Fruit fly (Drosophila melanogaster) whole organism, embryonic: ENCODE measurements around the gene CG15865.

Experiments
- Abd-B ChIP-seq: fragments of 200-800 bp; sonication (Bioruptor generic); optimal IDR thresholded peaks from 2 replicates; lab custom pipeline; 2018; ENCODE audit warnings: missing biosample characterization, mild to moderate bottlenecking, missing genetic modification characterization, moderate library complexity
- Antp ChIP-seq: fragments of 200-800 bp; sonication (Bioruptor generic); optimal IDR thresholded peaks from 3 replicates; lab custom pipeline; 2016; ENCODE audit warnings: missing biosample characterization, missing genetic modification characterization
- Atf-2 ChIP-seq: fragments of 200-800 bp; sonication (Bioruptor generic); optimal IDR thresholded peaks from 2 replicates; lab custom pipeline; 2016; ENCODE audit warnings: missing biosample characterization, missing genetic modification characterization
- Atf6 ChIP-seq: fragments of 200-800 bp; sonication (Bioruptor generic); IDR thresholded peaks from 2 replicates; pipeline ENCODE4 v1.3.6; 2022; ENCODE audit warnings: missing biosample characterization, missing genetic modification characterization
- Awh ChIP-seq: fragments of 200-800 bp; sonication (Bioruptor generic); IDR thresholded peaks from 2 replicates; pipeline ENCODE4, ENCODE4 v1.3.6; 2022; ENCODE audit warnings: missing biosample characterization, missing genetic modification characterization
- BEAF-32 ChIP-seq: fragments of 200-800 bp; sonication (Bioruptor generic); optimal IDR thresholded peaks from 3 replicates; lab custom pipeline; 2017; ENCODE audit warnings: missing biosample characterization, missing genetic modification characterization, mild to moderate bottlenecking, moderate library complexity, missing genetic modification reagents
- CG10431 ChIP-seq: fragments of 200-800 bp; sonication (Bioruptor generic); optimal IDR thresholded peaks from 3 replicates; lab custom pipeline; 2018; ENCODE audit warnings: missing biosample characterization, mild to moderate bottlenecking, missing genetic modification characterization
- CG10654 ChIP-seq: fragments of 200-800 bp; sonication (Bioruptor generic); optimal IDR thresholded peaks from 2 replicates; lab custom pipeline; 2016; ENCODE audit warnings: missing biosample characterization, missing genetic modification characterization
- CG10959 ChIP-seq: fragments of 200-800 bp; sonication (Bioruptor generic); IDR thresholded peaks from 2 replicates; pipeline ENCODE4 v1.3.6; 2022; ENCODE audit warnings: missing biosample characterization, missing genetic modification characterization
- CG11560 ChIP-seq: fragments of 200-800 bp; sonication (Bioruptor generic); IDR thresholded peaks from 3 replicates; pipeline ENCODE4 v1.3.6; 2022; ENCODE audit warnings: missing biosample characterization, missing genetic modification characterization
- CG11695 ChIP-seq: fragments of 200-800 bp; sonication (Bioruptor generic); IDR thresholded peaks from 3 replicates; pipeline ENCODE4 v1.3.6; 2022; ENCODE audit warnings: missing biosample characterization, missing genetic modification characterization
- CG13296 ChIP-seq: fragments of 200-800 bp; sonication (Bioruptor generic); optimal IDR thresholded peaks from 3 replicates; lab custom pipeline; 2018; ENCODE audit warnings: missing biosample characterization, mild to moderate bottlenecking, missing genetic modification characterization
- CG13424 ChIP-seq: fragments of 200-800 bp; sonication (Bioruptor generic); optimal IDR thresholded peaks from 2 replicates; lab custom pipeline; 2019; ENCODE audit warnings: missing biosample characterization, mild to moderate bottlenecking, missing genetic modification characterization, moderate library complexity
- CG14710 ChIP-seq: fragments of 200-800 bp; sonication (Bioruptor generic); optimal IDR thresholded peaks from 3 replicates; lab custom pipeline; 2019; ENCODE audit warnings: missing biosample characterization, mild to moderate bottlenecking, missing genetic modification characterization, moderate library complexity
- CG17328 ChIP-seq: fragments of 200-800 bp; sonication (Bioruptor generic); IDR thresholded peaks from 2 replicates; pipeline ENCODE4 v1.3.6; 2022; ENCODE audit warnings: missing biosample characterization, missing genetic modification characterization
- CG17385 ChIP-seq: fragments of 200-800 bp; sonication (Bioruptor generic); optimal IDR thresholded peaks from 3 replicates; lab custom pipeline; 2018; ENCODE audit warnings: missing biosample characterization, mild to moderate bottlenecking, missing genetic modification characterization
- CG32772 ChIP-seq: fragments of 200-800 bp; sonication (Bioruptor generic); IDR thresholded peaks from 2 replicates; pipeline ENCODE4 v1.3.6; 2022; ENCODE audit warnings: missing biosample characterization, missing genetic modification characterization
- CG3726 ChIP-seq: fragments of 200-800 bp; sonication (Bioruptor generic); IDR thresholded peaks from 3 replicates; pipeline ENCODE4, ENCODE4 v1.3.6; 2022; ENCODE audit warnings: missing biosample characterization, missing genetic modification characterization
- CG4707 ChIP-seq: fragments of 200-800 bp; sonication (Bioruptor generic); optimal IDR thresholded peaks from 2 replicates; lab custom pipeline; 2018; ENCODE audit warnings: missing biosample characterization, mild to moderate bottlenecking, missing genetic modification characterization, moderate library complexity
- CG6765 ChIP-seq: fragments of 200-800 bp; sonication (Bioruptor generic); optimal IDR thresholded peaks from 3 replicates; lab custom pipeline; 2017; ENCODE audit warnings: missing biosample characterization, mild to moderate bottlenecking, missing genetic modification characterization
- CG7786 ChIP-seq: fragments of 200-800 bp; sonication (Bioruptor generic); optimal IDR thresholded peaks from 2 replicates; lab custom pipeline; 2016; ENCODE audit warnings: missing biosample characterization, missing genetic modification characterization
- CG7928 ChIP-seq: fragments of 200-800 bp; sonication (Bioruptor generic); optimal IDR thresholded peaks from 2 replicates; lab custom pipeline; 2017; ENCODE audit warnings: missing biosample characterization, mild to moderate bottlenecking, missing genetic modification characterization
- CG9437 ChIP-seq: fragments of 200-800 bp; sonication (Bioruptor generic); optimal IDR thresholded peaks from 2 replicates; lab custom pipeline; 2018; ENCODE audit warnings: missing biosample characterization, mild to moderate bottlenecking, missing genetic modification characterization
- CG9797 ChIP-seq: fragments of 200-800 bp; sonication (Bioruptor generic); optimal IDR thresholded peaks from 3 replicates; lab custom pipeline; 2018; ENCODE audit warnings: missing biosample characterization, mild to moderate bottlenecking, missing genetic modification characterization
- CkIIα-i1 ChIP-seq: fragments of 200-800 bp; sonication (Bioruptor generic); IDR thresholded peaks from 2 replicates; pipeline ENCODE4 v1.3.6; 2022; ENCODE audit warnings: missing biosample characterization, missing genetic modification characterization
- Deaf1 ChIP-seq: fragments of 200-800 bp; optimal IDR thresholded peaks from 3 replicates; lab custom pipeline; 2019; ENCODE audit warnings: missing biosample characterization, mild to moderate bottlenecking, missing genetic modification characterization, moderate library complexity
- Doc3 ChIP-seq: fragments of 200-800 bp; sonication (Bioruptor generic); IDR thresholded peaks from 3 replicates; pipeline ENCODE4 v1.3.6; 2022; ENCODE audit warnings: missing biosample characterization, missing genetic modification characterization; ENCODE audit not compliant: partially characterized antibody
- Fer3 ChIP-seq: fragments of 200-800 bp; sonication (Bioruptor generic); optimal IDR thresholded peaks from 2 replicates; lab custom pipeline; 2018; ENCODE audit warnings: missing biosample characterization, mild to moderate bottlenecking, missing genetic modification characterization, moderate library complexity
- GATAe ChIP-seq: fragments of 200-800 bp; sonication (Bioruptor generic); conservative IDR thresholded peaks from 2 replicates; pipeline ENCODE4 v1.3.6; 2022; ENCODE audit warnings: missing biosample characterization, missing genetic modification characterization
- Hmx ChIP-seq: fragments of 200-800 bp; sonication (Bioruptor generic); optimal IDR thresholded peaks from 2 replicates; lab custom pipeline; 2016; ENCODE audit warnings: missing biosample characterization, missing genetic modification characterization
- Jarid2 ChIP-seq: fragments of 200-800 bp; sonication (Bioruptor generic); optimal IDR thresholded peaks from 3 replicates; lab custom pipeline; 2017; ENCODE audit warnings: mild to moderate bottlenecking, missing biosample characterization, missing genetic modification reagents, missing genetic modification characterization
- Mad ChIP-seq: fragments of 200-800 bp; sonication (Bioruptor generic); optimal IDR thresholded peaks from 2 replicates; lab custom pipeline; 2016; ENCODE audit warnings: missing biosample characterization, missing genetic modification characterization
- Mrtf ChIP-seq: fragments of 200-800 bp; sonication (Bioruptor generic); IDR thresholded peaks from 3 replicates; pipeline ENCODE4 v1.3.6; 2022; ENCODE audit warnings: missing biosample characterization, missing genetic modification characterization
- Myb ChIP-seq: fragments of 200-800 bp; sonication (Bioruptor generic); optimal IDR thresholded peaks from 2 replicates; lab custom pipeline; 2016; ENCODE audit warnings: missing biosample characterization, missing genetic modification characterization
- Optix ChIP-seq: fragments of 200-800 bp; sonication (Bioruptor generic); IDR thresholded peaks from 3 replicates; pipeline ENCODE4 v1.3.6; 2022; ENCODE audit warnings: missing biosample characterization, missing genetic modification characterization
- Sry-β ChIP-seq: fragments of 200-800 bp; sonication (Bioruptor generic); optimal IDR thresholded peaks from 2 replicates; lab custom pipeline; 2018; ENCODE audit warnings: missing biosample characterization, mild to moderate bottlenecking, missing genetic modification characterization, moderate library complexity
- Xrp1 ChIP-seq: fragments of 200-800 bp; sonication (Bioruptor generic); IDR thresholded peaks from 2 replicates; pipeline ENCODE4 v1.3.6; 2022; ENCODE audit warnings: missing biosample characterization, missing genetic modification characterization
- bbx ChIP-seq: fragments of 200-800 bp; sonication (Bioruptor generic); IDR thresholded peaks from 2 replicates; pipeline ENCODE4 v1.3.6; 2022; ENCODE audit warnings: missing biosample characterization, missing genetic modification characterization; ENCODE audit not compliant: partially characterized antibody
- bigmax ChIP-seq: fragments of 200-800 bp; sonication (Bioruptor generic); optimal IDR thresholded peaks from 2 replicates; lab custom pipeline; 2018; ENCODE audit warnings: missing biosample characterization, mild to moderate bottlenecking, missing genetic modification characterization
- br ChIP-seq: fragments of >200 bp; optimal IDR thresholded peaks from 2 replicates; lab custom pipeline; 2017
- cg ChIP-seq: fragments of 200-800 bp; sonication (Bioruptor generic); optimal IDR thresholded peaks from 3 replicates; lab custom pipeline; 2019; ENCODE audit warnings: missing biosample characterization, mild to moderate bottlenecking, missing genetic modification characterization, moderate library complexity
- crc ChIP-seq: fragments of 200-800 bp; sonication (Bioruptor generic); optimal IDR thresholded peaks from 2 replicates; lab custom pipeline; 2016; ENCODE audit warnings: missing biosample characterization, missing genetic modification characterization
- dpn ChIP-seq, 2 experiments: fragments of 200-800 bp; sonication (Bioruptor generic); optimal IDR thresholded peaks; 3 replicates each; lab custom pipeline; 2016; ENCODE audit warnings: missing biosample characterization in 2 of 2, missing genetic modification characterization in 2 of 2
- ewg ChIP-seq: fragments of 200-800 bp; sonication (Bioruptor generic); optimal IDR thresholded peaks from 3 replicates; lab custom pipeline; 2017; ENCODE audit warnings: mild to moderate bottlenecking, missing biosample characterization, missing genetic modification reagents, missing genetic modification characterization
- eyg ChIP-seq: fragments of 200-800 bp; sonication (Bioruptor generic); optimal IDR thresholded peaks from 3 replicates; lab custom pipeline; 2016; ENCODE audit warnings: missing biosample characterization, missing genetic modification characterization
- fru ChIP-seq: fragments of >200 bp; optimal IDR thresholded peaks from 2 replicates; lab custom pipeline; 2017
- gro ChIP-seq: fragments of 200-800 bp; sonication (Bioruptor generic); optimal IDR thresholded peaks from 2 replicates; lab custom pipeline; 2016; ENCODE audit warnings: missing biosample characterization, missing genetic modification characterization
- gsb-n ChIP-seq: fragments of 200-800 bp; sonication (Bioruptor generic); optimal IDR thresholded peaks from 3 replicates; lab custom pipeline; 2018; ENCODE audit warnings: missing biosample characterization, mild to moderate bottlenecking, missing genetic modification characterization
- nerfin-2 ChIP-seq: fragments of 200-800 bp; sonication (Bioruptor generic); IDR thresholded peaks from 2 replicates; pipeline ENCODE4 v1.3.6; 2022; ENCODE audit warnings: missing biosample characterization, missing genetic modification characterization; ENCODE audit not compliant: partially characterized antibody
- pho ChIP-seq: fragments of 200-800 bp; sonication (Bioruptor generic); optimal IDR thresholded peaks from 2 replicates; lab custom pipeline; 2016; ENCODE audit warnings: missing biosample characterization, missing genetic modification characterization
- slou ChIP-seq: fragments of 200-800 bp; sonication (Bioruptor generic); optimal IDR thresholded peaks from 3 replicates; lab custom pipeline; 2016; ENCODE audit warnings: missing biosample characterization, missing genetic modification characterization
- so ChIP-seq: fragments of 200-800 bp; sonication (Bioruptor generic); IDR thresholded peaks from 3 replicates; pipeline ENCODE4 v1.3.6; 2022; ENCODE audit warnings: missing biosample characterization, missing genetic modification characterization

Gene CG15865

DNA sequence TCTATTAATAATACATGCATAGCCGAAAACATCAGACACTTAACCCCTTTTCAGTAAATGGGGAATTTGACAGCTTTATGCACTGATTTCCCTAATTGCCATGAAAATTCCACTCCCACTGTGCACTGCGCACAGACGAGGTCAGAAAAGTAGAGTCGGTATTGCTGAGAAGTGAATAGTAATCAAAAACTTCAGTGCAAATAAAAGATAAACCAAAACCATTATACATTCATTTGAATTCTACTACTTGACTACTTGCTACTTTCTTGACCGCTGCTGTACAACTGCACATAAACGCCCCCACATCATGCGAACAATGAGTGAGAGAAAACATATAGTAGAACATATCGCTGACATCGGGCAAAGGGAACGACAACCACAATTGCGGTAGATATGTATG is 27.2 kb upstream of the CG15865 start (continued):
- TF ChIP-seq Doc3 (GFP tag; lab: Robert Waterston, UW) = no peak
- TF ChIP-seq Jarid2 (GFP tag; lab: Kevin White, UChicago) = peak; percentile 56
- TF ChIP-seq pho = peak; percentile 57
- TF ChIP-seq ewg (GFP tag; lab: Kevin White, UChicago) = peak; percentile 81
- no peak for TF ChIP-seq GATAe (GFP tag; lab: Robert Waterston, UW)
- TF ChIP-seq Atf6 (GFP tag; lab: Robert Waterston, UW) = peak; percentile 66; the same call in 1 of the 2 replicates
- peak; percentile 69 for TF ChIP-seq eyg (GFP tag; lab: Kevin White, UChicago)
- TF ChIP-seq dpn (GFP tag; optimal IDR thresholded peaks at IDR 0.05; lab: Kevin White, UChicago) = peak; percentile 82 to 89
- TF ChIP-seq gro (GFP tag; lab: Kevin White, UChicago) = peak; percentile 32
- peak; percentile 61 for TF ChIP-seq CG13296 (GFP tag; lab: Kevin White, UChicago)
- TF ChIP-seq nerfin-2 (GFP tag; lab: Robert Waterston, UW) = no peak
- TF ChIP-seq crc = peak; percentile 66
- peak; percentile 83 for TF ChIP-seq CG14710 (tag; lab: Kevin White, UChicago)
- peak; percentile 37 for TF ChIP-seq Sry-β (GFP tag; lab: Kevin White, UChicago)
- TF ChIP-seq Atf-2 (GFP tag; lab: Kevin White, UChicago) = peak; percentile 69
- peak; percentile 84 for TF ChIP-seq CG4707 (GFP tag; lab: Kevin White, UChicago)
- TF ChIP-seq CG3726 (GFP tag; lab: Robert Waterston, UW) = peak; percentile 84
- no peak for TF ChIP-seq cg (GFP tag; lab: Kevin White, UChicago)
- TF ChIP-seq CG11560 (tag; lab: Robert Waterston, UW) = peak; percentile 59; the same call in 2 of the 3 replicates
- TF ChIP-seq bbx = no peak
- no peak for TF ChIP-seq fru (lab: Kevin White, UChicago)
- no peak for TF ChIP-seq Hmx (GFP tag; lab: Kevin White, UChicago)
- TF ChIP-seq Abd-B (GFP tag; lab: Kevin White, UChicago) = peak; percentile 76
- peak; percentile 81 for TF ChIP-seq CG7786 (GFP tag; lab: Kevin White, UChicago)
- peak; percentile 90 for TF ChIP-seq gsb-n (tag; lab: Kevin White, UChicago)
- peak; percentile 62 for TF ChIP-seq CG10431
- TF ChIP-seq CG10654 (GFP tag; lab: Kevin White, UChicago) = peak; percentile 84
- TF ChIP-seq Mad (GFP tag; lab: Kevin White, UChicago) = peak; percentile 78
- TF ChIP-seq Awh (GFP tag; lab: Robert Waterston, UW) = peak; percentile 91
- TF ChIP-seq CG7928 = peak; percentile 1
- TF ChIP-seq br = no peak
- TF ChIP-seq CG17328 (GFP tag; lab: Robert Waterston, UW) = peak; percentile 94
- peak; percentile 86 for TF ChIP-seq so
- peak; percentile 75 for TF ChIP-seq CG10959
- TF ChIP-seq Mrtf (GFP tag; lab: Robert Waterston, UW) = peak; percentile 79
- no peak for TF ChIP-seq CG9797 (GFP tag; lab: Kevin White, UChicago)
- no peak for TF ChIP-seq CG6765
- peak; percentile 64 for TF ChIP-seq Myb
- TF ChIP-seq Antp (GFP tag; lab: Kevin White, UChicago) = peak; percentile 91
- TF ChIP-seq CG17385 (GFP tag; lab: Kevin White, UChicago) = peak; percentile 83
- peak; percentile 83 for TF ChIP-seq CG11695
- TF ChIP-seq CG9437 = peak; percentile 61
- peak; percentile 91 for TF ChIP-seq Xrp1 (GFP tag; lab: Robert Waterston, UW)
- TF ChIP-seq Deaf1 = peak; percentile 44
- peak; percentile 93 for TF ChIP-seq Optix (GFP tag; lab: Robert Waterston, UW)
- peak; percentile 63 for TF ChIP-seq slou (GFP tag; lab: Kevin White, UChicago)
- TF ChIP-seq Fer3 (tag; lab: Kevin White, UChicago) = peak; percentile 69
- TF ChIP-seq CkIIα-i1 (GFP tag; lab: Robert Waterston, UW) = peak; percentile 49; the same call in 1 of the 2 replicates
- TF ChIP-seq bigmax (GFP tag; lab: Kevin White, UChicago) = no peak
- TF ChIP-seq CG13424 = peak; percentile 85
- TF ChIP-seq BEAF-32 (GFP tag; lab: Kevin White, UChicago) = no peak
- peak; percentile 83 for TF ChIP-seq CG32772 (GFP tag; lab: Robert Waterston, UW)
